Worm (Caenorhabditis elegans): ENCODE measurements around the gene tmem-24.
A peak's percentile ranks its signal among the peaks of the same experiment; 100 is the strongest.

tmem-24 gene

DNA sequence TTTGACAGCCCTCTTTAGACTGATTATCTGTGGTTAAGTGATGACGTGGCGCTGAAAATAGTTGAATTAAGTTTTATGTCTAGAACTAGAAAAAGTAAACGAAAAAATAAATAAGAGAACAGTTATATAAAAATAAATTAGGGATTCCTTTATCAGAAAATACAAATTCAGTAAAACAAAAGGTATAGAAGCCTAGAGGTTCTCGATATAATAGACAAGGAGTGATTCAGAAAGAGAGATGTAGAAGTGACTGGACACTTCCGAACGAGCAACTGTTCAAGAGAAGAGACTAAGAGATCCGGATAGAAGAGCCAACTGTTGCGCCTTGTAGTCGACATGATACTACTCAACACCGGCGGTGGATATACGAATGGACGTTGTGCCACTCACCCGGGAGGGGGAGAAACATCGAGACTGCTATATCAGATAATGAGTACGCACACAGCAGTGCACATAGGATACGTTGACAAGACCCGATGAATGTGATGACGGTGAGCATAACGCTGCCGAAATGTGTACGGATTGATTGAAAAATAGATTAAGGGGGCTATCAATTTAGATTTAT is 44.5 kb upstream of the tmem-24 start, which contains the start of gene tag-278 (continued):
- no peak for TF ChIP-seq lin-1 (GFP tag; IDR thresholded peaks at IDR 0.05)

DNA sequence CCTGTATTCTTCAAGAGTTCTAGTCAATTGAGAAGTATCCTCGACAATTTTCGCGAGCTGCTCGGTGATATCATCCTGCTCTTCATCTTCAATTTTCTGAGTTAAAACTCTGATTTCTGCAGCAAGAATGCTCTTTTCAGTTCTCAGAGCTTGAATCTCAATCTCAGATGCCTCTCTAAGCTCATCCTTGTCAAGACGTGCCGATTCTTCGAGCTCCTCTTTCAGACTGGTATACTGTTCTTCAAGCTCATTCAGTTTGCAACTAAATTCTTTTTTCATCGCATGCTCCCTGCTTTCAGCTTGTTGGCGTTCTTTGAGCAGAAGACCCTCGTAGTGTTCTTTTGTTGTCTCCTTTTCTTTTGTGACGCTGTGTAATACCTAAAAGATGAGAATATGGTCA is 41.7 kb upstream of the tmem-24 start:
- TF ChIP-seq unc-62 (GFP tag; optimal IDR thresholded peaks at IDR 0.05 in 1 of 2) (peak in 1 of 2 experiments; percentile 56), unc-62 (tag; optimal IDR thresholded peaks at IDR 0.05) (no peak), pqm-1 (tag; optimal IDR thresholded peaks at IDR 0.05) (no peak), zfp-3 (GFP tag; conservative IDR thresholded peaks at IDR 0.05) (no peak), lim-7 (GFP tag; IDR thresholded peaks at IDR 0.05) (no peak)

DNA sequence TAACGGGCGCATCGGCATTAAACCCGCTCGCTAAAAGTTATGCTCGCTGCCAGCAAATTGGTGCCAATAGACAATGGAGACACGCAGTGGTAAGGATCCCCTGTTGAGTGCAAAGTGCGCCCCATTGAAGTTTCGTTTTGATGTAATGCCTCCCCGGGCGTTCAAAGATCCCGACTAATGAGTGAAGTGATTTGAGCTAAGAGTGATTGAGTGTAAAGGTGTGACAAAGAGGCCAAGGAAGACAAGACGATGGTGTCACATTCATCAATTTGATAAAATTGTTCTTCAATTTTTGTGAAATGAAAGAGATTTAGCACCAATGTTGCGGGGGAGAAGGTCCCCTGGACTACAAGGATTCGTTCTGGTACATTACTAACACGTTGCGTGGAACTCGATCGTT is 38.4 kb upstream of the tmem-24 start:
- TF ChIP-seq skn-1 (tag; optimal IDR thresholded peaks at IDR 0.05) = no peak

DNA sequence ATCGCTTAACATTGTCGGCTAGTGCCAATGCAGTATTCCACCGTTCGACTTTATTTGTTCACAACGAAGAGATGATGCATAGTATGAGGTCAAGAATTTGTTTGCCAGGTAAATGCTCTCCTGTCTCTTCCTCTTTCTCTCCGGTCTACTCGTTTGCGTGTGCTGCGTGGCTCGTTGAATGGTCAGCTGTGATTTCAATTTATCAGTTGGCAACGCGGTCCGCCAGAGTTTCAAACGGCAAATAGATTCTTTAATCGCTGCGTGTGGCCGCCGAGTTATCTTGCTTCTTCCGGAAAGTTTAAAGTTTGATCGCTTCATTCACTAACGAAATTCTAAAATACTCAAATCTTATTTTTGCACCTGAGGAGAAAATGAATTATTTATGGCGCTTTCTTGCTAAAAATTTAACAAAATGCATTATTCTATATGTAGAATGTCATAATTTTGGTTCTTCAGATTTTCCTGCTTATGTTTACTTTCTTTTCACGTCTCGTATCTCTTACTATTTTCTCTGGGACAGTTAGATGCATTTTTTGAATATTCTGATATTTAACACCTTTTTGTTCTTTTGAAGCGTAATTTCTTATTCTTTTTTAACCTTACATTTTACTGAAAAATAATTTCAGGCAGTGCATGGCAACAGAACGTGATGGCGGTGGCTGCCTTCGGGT is 36.0 kb upstream of the tmem-24 start, which contains the start of gene tsp-17:
Gene tsp-17 (plus strand): TSS at position 621 of the 671 bp plus-strand sequence.
- TF ChIP-seq ztf-11 (tag; optimal IDR thresholded peaks at IDR 0.05) (no peak), fos-1 (tag; optimal IDR thresholded peaks at IDR 0.05) (no peak), mdt-29 (GFP tag; IDR thresholded peaks at IDR 0.05) (no peak), F10B5.3 (tag; optimal IDR thresholded peaks at IDR 0.05) (no peak), lin-38 (GFP tag; IDR thresholded peaks at IDR 0.05) (no peak), mes-2 (tag; optimal IDR thresholded peaks at IDR 0.05; ENCODE audit: poor library complexity, severe bottlenecking) (peak; percentile 15), madf-9 (GFP tag; conservative IDR thresholded peaks at IDR 0.05) (no peak), mep-1 (tag; optimal IDR thresholded peaks at IDR 0.05) (no peak), spr-3 (GFP tag; optimal IDR thresholded peaks at IDR 0.05) (no peak), nhr-10 (tag; optimal IDR thresholded peaks at IDR 0.05) (no peak), hlh-30 (tag; optimal IDR thresholded peaks at IDR 0.05; ENCODE audit: insufficient read depth) (no peak), F37D6.2 (tag; optimal IDR thresholded peaks at IDR 0.05) (no peak), aha-1 (tag) (peak; percentile 91), F44E2.7 (GFP tag; IDR thresholded peaks at IDR 0.05) (no peak)

DNA sequence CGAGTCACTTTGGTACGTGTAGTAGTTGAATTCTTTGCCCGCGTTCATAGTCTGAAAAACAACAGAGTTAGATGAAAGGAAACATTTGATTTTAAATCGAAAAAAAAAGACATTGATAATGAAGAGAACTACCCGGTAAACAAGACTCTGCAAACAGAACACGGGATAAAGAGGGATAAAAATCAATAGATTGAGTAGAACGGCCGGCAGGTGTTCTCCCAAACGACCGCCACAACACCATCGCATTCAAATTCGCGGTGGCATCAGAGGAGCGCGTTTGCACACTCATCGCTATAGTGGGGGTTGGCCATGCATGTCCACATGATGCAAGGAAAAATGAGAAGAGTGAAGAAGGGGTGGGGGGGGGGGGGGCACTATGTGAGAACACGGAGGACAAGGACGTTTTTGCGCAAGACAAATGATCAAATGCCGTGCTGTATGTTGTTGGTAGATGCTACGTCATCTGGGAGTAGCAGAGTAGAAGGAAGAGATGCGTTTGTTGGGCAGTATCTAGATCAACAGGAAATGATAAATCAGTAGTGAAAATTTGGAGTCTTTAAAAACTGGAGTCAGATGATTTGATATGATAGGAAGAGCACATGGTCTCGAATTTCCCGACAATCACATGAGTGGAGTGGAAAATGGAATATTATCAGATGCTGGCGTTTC is 33.9 kb upstream of the tmem-24 start, which contains the start of gene tag-52:
Gene tag-52 (minus strand): TSS at position 51 of the 669 bp plus-strand sequence.
- TF ChIP-seq fkh-10 (GFP tag; optimal IDR thresholded peaks at IDR 0.05) (no peak), nhr-102 (tag; optimal IDR thresholded peaks at IDR 0.05) (no peak), madf-5 (GFP tag; IDR thresholded peaks at IDR 0.05) (no peak), dmd-9 (GFP tag; IDR thresholded peaks at IDR 0.05) (no peak), F49E8.2 (tag; optimal IDR thresholded peaks at IDR 0.05; ENCODE audit: borderline replicate concordance) (no peak), daf-12 (tag; optimal IDR thresholded peaks at IDR 0.05) (no peak), nhr-237 (tag; optimal IDR thresholded peaks at IDR 0.05) (no peak), mes-2 (tag; optimal IDR thresholded peaks at IDR 0.05; ENCODE audit: poor library complexity, severe bottlenecking) (no peak), hmg-1.1 (GFP tag; IDR thresholded peaks at IDR 0.05) (peak; percentile 57; the same call in 1 of the 2 replicates), ceh-62 (tag; optimal IDR thresholded peaks at IDR 0.05) (no peak), lin-15B (tag; optimal IDR thresholded peaks at IDR 0.05) (no peak), ceh-20 (GFP tag; IDR thresholded peaks at IDR 0.05) (no peak; the same call in 1 of the 2 replicates), nhr-76 (tag; optimal IDR thresholded peaks at IDR 0.05) (no peak), set-16 (GFP tag; IDR thresholded peaks at IDR 0.05) (peak; percentile 27; the same call in 1 of the 2 replicates), php-3 (GFP tag; IDR thresholded peaks at IDR 0.05) (no peak), nhr-6 (tag; optimal IDR thresholded peaks at IDR 0.05) (peak; percentile 32), nhr-41 (GFP tag; IDR thresholded peaks at IDR 0.05) (no peak), unc-62 (GFP tag; optimal IDR thresholded peaks at IDR 0.05 in 1 of 2) (peak in 1 of 2 experiments; percentile 82), unc-62 (tag; optimal IDR thresholded peaks at IDR 0.05) (no peak), mxl-2 (GFP tag; conservative IDR thresholded peaks at IDR 0.05) (no peak), F44E2.7 (GFP tag; IDR thresholded peaks at IDR 0.05) (no peak), nhr-11 (tag; optimal IDR thresholded peaks at IDR 0.05) (peak; percentile 13), sdz-12 (GFP tag; optimal IDR thresholded peaks at IDR 0.05) (no peak), ZK337.2 (GFP tag; IDR thresholded peaks at IDR 0.05) (no peak), nhr-77 (tag; optimal IDR thresholded peaks at IDR 0.05) (peak; percentile 35), Y105C5A.15 (GFP tag; IDR thresholded peaks at IDR 0.05) (no peak)
